Worm (Caenorhabditis elegans) whole organism, L2 larva: ENCODE results near the gene pir-1.
A peak's percentile ranks its signal among the peaks of the same experiment; 100 is the strongest.

Source experiments
- C34F6.9 ChIP-seq: fragments of 150-350 bp; optimal IDR thresholded peaks from 2 replicates; lab custom pipeline; 2014; ENCODE audit warnings: missing biosample characterization, missing genetic modification characterization
- F13H6.1 ChIP-seq: sonication (generic microtip); optimal IDR thresholded peaks from 2 replicates; lab custom pipeline; 2016; ENCODE audit warnings: missing genetic modification characterization, missing compliant biosample characterization
- R02D3.7 ChIP-seq: fragments of 150-350 bp; optimal IDR thresholded peaks from 2 replicates; lab custom pipeline; 2014; ENCODE audit warnings: missing biosample characterization, missing genetic modification characterization
- ZK546.5 ChIP-seq: sonication (generic microtip); optimal IDR thresholded peaks from 2 replicates; lab custom pipeline; 2017; ENCODE audit warnings: missing biosample characterization, missing genetic modification characterization
- ceh-16 ChIP-seq: fragments of 150-350 bp; optimal IDR thresholded peaks from 2 replicates; lab custom pipeline; 2014; ENCODE audit warnings: missing biosample characterization, missing genetic modification characterization
- crh-2 ChIP-seq: sonication (generic microtip); optimal IDR thresholded peaks from 2 replicates; lab custom pipeline; 2017; ENCODE audit warnings: missing biosample characterization, missing genetic modification characterization
- dmd-4 ChIP-seq: sonication (generic microtip); optimal IDR thresholded peaks from 2 replicates; lab custom pipeline; 2017; ENCODE audit warnings: missing biosample characterization, missing genetic modification characterization
- fos-1 ChIP-seq: fragments of 150-350 bp; optimal IDR thresholded peaks from 2 replicates; lab custom pipeline; 2014; ENCODE audit warnings: missing biosample characterization, missing genetic modification characterization
- lsy-2 ChIP-seq, 2 experiments: fragments of 150-350 bp in 1 of 2; sonication (generic microtip) in 1 of 2; optimal IDR thresholded peaks; 2 replicates each; lab custom pipeline; 2014 to 2017; ENCODE audit warnings: missing biosample characterization in 2 of 2, missing genetic modification characterization in 2 of 2
- mab-5 ChIP-seq: fragments of 150-350 bp; optimal IDR thresholded peaks from 2 replicates; lab custom pipeline; 2014; ENCODE audit warnings: missing biosample characterization, missing genetic modification characterization
- nhr-12 ChIP-seq: fragments of 150-350 bp; optimal IDR thresholded peaks from 2 replicates; lab custom pipeline; 2014; ENCODE audit warnings: missing biosample characterization, missing genetic modification characterization
- nhr-129 ChIP-seq: fragments of 150-350 bp; optimal IDR thresholded peaks from 2 replicates; lab custom pipeline; 2014; ENCODE audit warnings: missing biosample characterization, missing genetic modification characterization
- nhr-6 ChIP-seq: fragments of 150-350 bp; optimal IDR thresholded peaks from 2 replicates; lab custom pipeline; 2014; ENCODE audit warnings: missing biosample characterization, missing genetic modification characterization
- nhr-77 ChIP-seq: fragments of 150-350 bp; optimal IDR thresholded peaks from 2 replicates; lab custom pipeline; 2014; ENCODE audit warnings: missing biosample characterization, missing genetic modification characterization
- sem-4 ChIP-seq: fragments of 150-350 bp; optimal IDR thresholded peaks from 2 replicates; lab custom pipeline; 2014; ENCODE audit warnings: missing biosample characterization, missing genetic modification reagents, missing genetic modification characterization
- skn-1 ChIP-seq: sonication (generic microtip); optimal IDR thresholded peaks from 2 replicates; lab custom pipeline; 2017; ENCODE audit warnings: missing biosample characterization, missing genetic modification characterization
- sma-3 ChIP-seq: sonication (generic microtip); optimal IDR thresholded peaks from 2 replicates; lab custom pipeline; 2016; ENCODE audit warnings: missing genetic modification reagents, missing genetic modification characterization, missing compliant biosample characterization
- sma-9 ChIP-seq, 2 experiments: fragments of 150-350 bp in 1 of 2; sonication (generic microtip) in 1 of 2; optimal IDR thresholded peaks; 2 replicates each; lab custom pipeline; 2014 to 2016; ENCODE audit warnings: missing genetic modification characterization in 2 of 2, mild to moderate bottlenecking in 1 of 2, missing biosample characterization in 1 of 2, missing compliant biosample characterization in 1 of 2, missing genetic modification reagents in 1 of 2, moderate library complexity in 1 of 2
- snpc-4 ChIP-seq: fragments of 150-350 bp; optimal IDR thresholded peaks from 2 replicates; lab custom pipeline; 2014; ENCODE audit warnings: missing biosample characterization, missing genetic modification characterization
- unc-39 ChIP-seq: fragments of 150-350 bp; optimal IDR thresholded peaks from 2 replicates; lab custom pipeline; 2014; ENCODE audit warnings: missing biosample characterization, missing genetic modification characterization
- unc-55 ChIP-seq: fragments of 150-350 bp; sonication (generic microtip); optimal IDR thresholded peaks from 3 replicates; lab custom pipeline; 2014; ENCODE audit warnings: missing biosample characterization, missing genetic modification reagents, missing genetic modification characterization
- zag-1 ChIP-seq: fragments of 150-350 bp; optimal IDR thresholded peaks from 2 replicates; lab custom pipeline; 2014; ENCODE audit warnings: missing biosample characterization, missing genetic modification characterization
- ztf-1 ChIP-seq: fragments of 200-800 bp; sonication (Bioruptor generic); conservative IDR thresholded peaks from 2 replicates; pipeline ENCODE4 v1.3.6; 2022; ENCODE audit warnings: missing genetic modification characterization, missing compliant biosample characterization

Gene pir-1

DNA sequence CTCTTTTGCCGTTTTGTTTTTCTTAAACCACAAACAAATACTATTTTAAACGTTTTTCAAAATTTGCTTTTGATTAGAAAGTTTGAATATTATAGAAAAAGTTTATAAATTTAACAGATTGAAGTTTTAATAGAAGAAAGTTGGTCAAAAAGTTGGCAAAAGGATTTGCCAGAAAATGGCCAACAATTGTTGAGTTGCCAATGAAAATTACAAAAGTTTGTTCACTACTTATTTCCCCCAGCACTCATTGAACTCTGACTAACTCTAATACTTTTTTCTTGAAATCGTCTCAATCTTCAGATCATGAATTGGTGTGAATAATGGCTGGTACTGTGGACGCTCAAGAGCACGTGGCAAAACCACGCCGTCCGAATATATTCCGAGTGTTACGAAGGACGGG, 33.0 kb downstream of the pir-1 start, which contains the start of gene ZK1067.4:
ZK1067.4 (plus strand) TSS at position 301 of the 400 bp plus-strand sequence.
- TF ChIP-seq nhr-77 (tag; lab: Kevin White, UChicago) (no peak), nhr-129 (no peak)

DNA sequence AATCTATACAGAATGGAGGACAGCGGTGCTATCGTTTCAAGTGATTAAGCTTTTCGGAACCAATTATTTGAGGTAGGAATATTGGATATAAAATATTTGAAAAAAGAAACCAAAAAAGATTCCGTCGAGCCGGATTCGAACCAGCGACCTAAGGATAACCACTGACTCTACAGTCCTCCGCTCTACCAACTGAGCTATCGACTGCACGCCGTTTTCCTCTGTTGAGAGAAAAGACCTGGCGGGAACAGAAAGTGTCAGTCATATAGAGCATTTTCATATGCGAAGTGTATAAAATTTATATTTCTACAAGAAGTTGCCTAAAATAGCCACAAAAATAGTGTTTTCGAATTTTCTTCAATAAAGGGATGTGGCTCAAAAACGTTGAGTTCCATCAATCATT, 34.6 kb downstream of the pir-1 start:
- TF ChIP-seq C34F6.9 (tag; lab: Kevin White, UChicago) (no peak), skn-1 (no peak), snpc-4 (tag; lab: Kevin White, UChicago) (peak; percentile 94), ztf-1 (no peak), F13H6.1 (tag; lab: Kevin White, UChicago) (peak; percentile 28), crh-2 (peak; percentile 41), lsy-2 (tag; optimal IDR thresholded peaks at IDR 0.05; lab: Kevin White, UChicago) (peak in 1 of 2 experiments; percentile 62), ZK546.5 (tag; lab: Kevin White, UChicago) (no peak), ceh-16 (tag; lab: Kevin White, UChicago) (no peak), mab-5 (tag; lab: Kevin White, UChicago) (peak; percentile 22), sma-9 (GFP tag; optimal IDR thresholded peaks at IDR 0.05; lab: Kevin White, UChicago) (peak; percentile 48), sma-9 (tag; optimal IDR thresholded peaks at IDR 0.05; lab: Kevin White, UChicago) (no peak), sma-3 (GFP tag; lab: Kevin White, UChicago) (peak; percentile 38), sem-4 (tag; lab: Kevin White, UChicago) (no peak), fos-1 (peak; percentile 11)

DNA sequence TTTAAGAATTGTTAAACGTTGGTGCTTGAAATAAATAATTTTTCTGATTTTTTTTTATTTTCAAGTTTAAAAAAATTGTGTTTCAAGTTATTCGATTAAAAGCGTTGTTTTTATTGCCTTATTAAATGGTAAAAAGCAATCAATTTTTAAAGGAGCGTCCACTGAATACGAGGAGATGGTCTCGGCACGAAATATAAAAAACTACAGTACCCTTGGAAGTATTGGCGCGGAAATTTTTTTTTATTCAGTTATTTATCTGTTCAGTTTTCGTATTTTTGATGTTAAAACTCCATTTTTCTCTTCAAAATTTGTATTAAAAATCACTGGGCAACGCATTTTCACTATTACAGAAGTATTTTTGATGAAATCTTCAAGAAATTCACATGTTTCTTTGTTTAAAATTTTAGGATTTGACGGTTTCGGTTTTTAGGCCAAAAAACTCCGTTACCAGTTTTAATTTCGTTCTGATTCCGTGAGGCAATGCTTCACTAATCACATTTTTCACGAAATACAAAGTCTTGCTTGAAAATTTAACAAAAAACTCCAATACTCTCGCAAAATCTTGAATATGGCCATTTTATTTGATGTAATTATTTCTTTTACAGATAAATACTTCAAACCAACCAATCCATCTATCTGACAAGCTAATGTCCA, 36.1 kb downstream of the pir-1 start, which contains the start of gene znfx-1:
znfx-1 (plus strand) TSS at position 604 of the 654 bp plus-strand sequence.
- TF ChIP-seq unc-55, result peak; percentile 17
- no peak for TF ChIP-seq nhr-6 (tag; lab: Kevin White, UChicago)
- TF ChIP-seq nhr-12, result no peak
- TF ChIP-seq R02D3.7 (tag; lab: Kevin White, UChicago), result no peak

DNA sequence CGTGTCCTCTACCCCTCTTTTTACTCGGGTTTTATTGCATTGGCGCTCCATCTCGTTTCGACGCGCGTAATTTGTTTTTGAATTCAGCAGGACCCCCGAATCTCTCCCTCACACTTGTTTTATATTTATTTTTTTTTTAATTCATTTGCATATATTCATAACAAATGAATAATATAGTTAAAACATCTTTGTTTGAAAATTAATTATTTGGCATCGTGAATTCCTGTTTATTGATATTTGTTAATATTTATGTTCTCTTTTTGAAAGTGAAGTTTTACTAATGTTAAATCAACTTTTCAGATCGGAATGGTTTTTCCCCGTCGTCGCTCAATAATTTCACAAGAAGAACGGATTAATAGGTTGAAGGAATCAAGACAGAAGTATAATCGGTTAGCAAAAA, 45.9 kb downstream of the pir-1 start, which contains the start of gene ZK1067.3:
ZK1067.3 (plus strand) TSS at position 301 of the 400 bp plus-strand sequence.
- no peak for TF ChIP-seq unc-39

DNA sequence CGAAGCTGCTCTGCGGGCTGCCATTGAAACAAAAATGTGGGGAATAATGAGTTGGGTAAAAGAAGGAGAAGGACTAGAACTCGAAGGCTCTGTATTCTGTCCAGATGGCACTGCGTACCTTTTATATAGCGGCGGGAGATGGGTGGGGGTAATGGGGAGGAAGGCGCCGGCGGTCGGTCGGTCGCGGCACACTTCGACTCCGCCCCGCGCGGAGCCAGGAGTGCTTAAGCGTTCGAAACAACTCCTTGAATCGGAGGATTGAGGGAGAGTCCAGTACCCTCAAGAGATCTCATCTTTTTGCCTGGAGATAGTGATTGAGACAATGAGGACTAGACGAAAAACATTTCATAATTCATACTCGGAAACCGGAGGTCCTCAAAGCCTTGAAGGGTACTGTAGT, 50.0 kb downstream of the pir-1 start, which contains the start of gene abu-14:
abu-14 (minus strand) TSS at position 81 of the 400 bp plus-strand sequence.
- TF ChIP-seq dmd-4 (tag; lab: Kevin White, UChicago), result no peak
- TF ChIP-seq snpc-4 (tag; lab: Kevin White, UChicago), result no peak
- TF ChIP-seq zag-1, result no peak
- TF ChIP-seq R02D3.7 (tag; lab: Kevin White, UChicago), result no peak
- no peak for TF ChIP-seq nhr-6 (tag; lab: Kevin White, UChicago)
- TF ChIP-seq crh-2, result no peak
